Worm (Caenorhabditis elegans) whole organism, young adult: ENCODE results near the gene rabn-5.
A peak's percentile ranks its signal among the peaks of the same experiment; 100 is the strongest.

Source experiments
- C06A6.2 ChIP-seq: fragments of 200-800 bp; sonication (Bioruptor generic); conservative IDR thresholded peaks from 2 replicates; pipeline ENCODE4 v1.3.6; 2022; ENCODE audit warnings: missing genetic modification characterization, missing compliant biosample characterization
- F23B12.7 ChIP-seq: sonication (generic microtip); optimal IDR thresholded peaks from 2 replicates; lab custom pipeline; 2017; ENCODE audit warnings: missing genetic modification characterization, mild to moderate bottlenecking, missing compliant biosample characterization, antibody characterized with exemption, moderate library complexity; ENCODE audit not compliant: insufficient read depth
- F33H1.4 ChIP-seq: fragments of 200-800 bp; sonication (Bioruptor generic); IDR thresholded peaks from 2 replicates; pipeline ENCODE4 v1.3.6; 2022; ENCODE audit warnings: missing genetic modification reagents, missing genetic modification characterization, missing compliant biosample characterization
- F57A8.1 ChIP-seq: fragments of 200-800 bp; sonication (Bioruptor generic); optimal IDR thresholded peaks from 2 replicates; lab custom pipeline; 2018; ENCODE audit warnings: mild to moderate bottlenecking, missing genetic modification characterization, moderate library complexity, missing compliant biosample characterization
- K11D2.4 ChIP-seq: fragments of 200-800 bp; sonication (Bioruptor generic); IDR thresholded peaks from 2 replicates; pipeline ENCODE4 v1.3.6; 2022; ENCODE audit warnings: missing genetic modification reagents, missing genetic modification characterization, missing compliant biosample characterization
- T07F8.4 ChIP-seq: sonication (generic microtip); optimal IDR thresholded peaks from 2 replicates; lab custom pipeline; 2016; ENCODE audit warnings: mild to moderate bottlenecking, missing genetic modification characterization, moderate library complexity, missing compliant biosample characterization
- aptf-3 ChIP-seq: fragments of 200-800 bp; sonication (Bioruptor generic); IDR thresholded peaks from 2 replicates; pipeline ENCODE4 v1.3.6; 2022; ENCODE audit warnings: missing genetic modification characterization, missing compliant biosample characterization
- atf-7 ChIP-seq: sonication (generic microtip); optimal IDR thresholded peaks from 2 replicates; lab custom pipeline; 2017; ENCODE audit warnings: mild to moderate bottlenecking, missing genetic modification characterization, missing compliant biosample characterization
- attf-6 ChIP-seq: fragments of 200-800 bp; sonication (Bioruptor generic); IDR thresholded peaks from 2 replicates; pipeline ENCODE4 v1.3.6; 2022; ENCODE audit warnings: missing genetic modification reagents, missing genetic modification characterization, missing compliant biosample characterization
- ccch-3 ChIP-seq: fragments of 200-800 bp; sonication (Bioruptor generic); optimal IDR thresholded peaks from 2 replicates; lab custom pipeline; 2018; ENCODE audit warnings: mild to moderate bottlenecking, missing genetic modification characterization, missing compliant biosample characterization
- ceh-91 ChIP-seq: fragments of 200-800 bp; sonication (Bioruptor generic); IDR thresholded peaks from 2 replicates; pipeline ENCODE4 v1.3.6; 2022; ENCODE audit warnings: missing genetic modification reagents, missing genetic modification characterization, missing compliant biosample characterization
- dpl-1 ChIP-seq: fragments of 150-350 bp; optimal IDR thresholded peaks from 2 replicates; lab custom pipeline; 2014; ENCODE audit warnings: missing biosample characterization, missing genetic modification reagents, missing genetic modification characterization
- efl-1 ChIP-seq: fragments of 150-350 bp; optimal IDR thresholded peaks from 2 replicates; lab custom pipeline; 2014; ENCODE audit warnings: missing biosample characterization, missing genetic modification reagents, missing genetic modification characterization
- egl-44 ChIP-seq: fragments of 200-800 bp; sonication (Bioruptor generic); IDR thresholded peaks from 2 replicates; pipeline ENCODE4 v1.3.6; 2022; ENCODE audit warnings: missing genetic modification reagents, missing genetic modification characterization, missing compliant biosample characterization
- egrh-3 ChIP-seq: fragments of 200-800 bp; sonication (Bioruptor generic); IDR thresholded peaks from 2 replicates; pipeline ENCODE4 v1.3.6; 2022; ENCODE audit warnings: missing genetic modification reagents, missing genetic modification characterization, missing compliant biosample characterization
- hmg-1.2 ChIP-seq: fragments of 200-800 bp; sonication (Bioruptor generic); IDR thresholded peaks from 2 replicates; pipeline ENCODE4 v1.3.6; 2022; ENCODE audit warnings: missing genetic modification reagents, missing genetic modification characterization, missing compliant biosample characterization
- hrde-1 ChIP-seq: sonication (generic microtip); optimal IDR thresholded peaks from 2 replicates; lab custom pipeline; 2016; ENCODE audit warnings: missing genetic modification characterization, mild to moderate bottlenecking, missing compliant biosample characterization, moderate library complexity, missing genotype, missing genetic modification reagents, borderline replicate concordance
- hsf-1 ChIP-seq: fragments of 200-800 bp; sonication (Bioruptor generic); IDR thresholded peaks from 2 replicates; pipeline ENCODE4 v1.3.6; 2022; ENCODE audit warnings: missing genetic modification reagents, missing genetic modification characterization, missing compliant biosample characterization
- lin-26 ChIP-seq: fragments of 200-800 bp; sonication (Bioruptor generic); IDR thresholded peaks from 2 replicates; pipeline ENCODE4 v1.3.6; 2022; ENCODE audit warnings: missing genetic modification reagents, missing genetic modification characterization, missing compliant biosample characterization
- lin-35 ChIP-seq, 3 experiments: fragments of 150-350 bp in 2 of 3; sonication (generic microtip) in 1 of 3; optimal IDR thresholded peaks; 2 replicates each; lab custom pipeline; 2014 to 2018; ENCODE audit warnings: missing biosample characterization in 3 of 3, missing genetic modification characterization in 3 of 3, missing genetic modification reagents in 3 of 3
- lin-40 ChIP-seq: sonication (generic microtip); optimal IDR thresholded peaks from 2 replicates; lab custom pipeline; 2016; ENCODE audit warnings: missing genetic modification characterization, mild to moderate bottlenecking, missing compliant biosample characterization, missing genotype, missing genetic modification reagents
- lsl-1 ChIP-seq: fragments of 200-800 bp; sonication (Bioruptor generic); optimal IDR thresholded peaks from 2 replicates; lab custom pipeline; 2018; ENCODE audit warnings: mild to moderate bottlenecking, missing genetic modification characterization, moderate library complexity, missing compliant biosample characterization
- lsy-27 ChIP-seq: sonication (generic microtip); optimal IDR thresholded peaks from 2 replicates; lab custom pipeline; 2017; ENCODE audit warnings: missing genetic modification characterization, mild to moderate bottlenecking, missing compliant biosample characterization, antibody characterized with exemption, missing genotype, borderline replicate concordance; ENCODE audit not compliant: insufficient read depth
- madf-10 ChIP-seq: sonication (generic microtip); optimal IDR thresholded peaks from 2 replicates; lab custom pipeline; 2016; ENCODE audit warnings: mild to moderate bottlenecking, missing genetic modification characterization, missing compliant biosample characterization
- mxl-1 ChIP-seq: sonication (generic microtip); optimal IDR thresholded peaks from 2 replicates; lab custom pipeline; 2016; ENCODE audit warnings: missing genetic modification characterization, missing compliant biosample characterization
- nfya-1 ChIP-seq: sonication (generic microtip); optimal IDR thresholded peaks from 2 replicates; lab custom pipeline; 2017; ENCODE audit warnings: antibody characterized with exemption, missing compliant biosample characterization, missing genetic modification characterization, borderline replicate concordance; ENCODE audit not compliant: insufficient read depth
- nfyb-1 ChIP-seq: fragments of 200-800 bp; sonication (Bioruptor generic); IDR thresholded peaks from 2 replicates; pipeline ENCODE4 v1.3.6; 2022; ENCODE audit warnings: missing genetic modification reagents, missing genetic modification characterization, missing compliant biosample characterization
- nhr-27 ChIP-seq: fragments of 200-800 bp; sonication (Bioruptor generic); optimal IDR thresholded peaks from 2 replicates; lab custom pipeline; 2018; ENCODE audit warnings: mild to moderate bottlenecking, missing genetic modification characterization, moderate library complexity, missing compliant biosample characterization
- nhr-80 ChIP-seq: sonication (generic microtip); optimal IDR thresholded peaks from 2 replicates; lab custom pipeline; 2016; ENCODE audit warnings: missing genetic modification characterization, missing compliant biosample characterization
- repo-1 ChIP-seq: sonication (generic microtip); optimal IDR thresholded peaks from 2 replicates; lab custom pipeline; 2017; ENCODE audit warnings: mild to moderate bottlenecking, missing genetic modification characterization, missing compliant biosample characterization
- snpc-1.1 ChIP-seq: sonication (generic microtip); optimal IDR thresholded peaks from 2 replicates; lab custom pipeline; 2017; ENCODE audit warnings: missing genetic modification characterization, mild to moderate bottlenecking, missing compliant biosample characterization, antibody characterized with exemption, moderate library complexity, missing genotype, missing genetic modification reagents; ENCODE audit not compliant: insufficient read depth
- sptf-2 ChIP-seq: fragments of 200-800 bp; sonication (Bioruptor generic); optimal IDR thresholded peaks from 2 replicates; lab custom pipeline; 2018; ENCODE audit warnings: mild to moderate bottlenecking, missing genetic modification characterization, missing compliant biosample characterization
- unc-62 ChIP-seq: fragments of 150-350 bp; optimal IDR thresholded peaks from 2 replicates; lab custom pipeline; 2014; ENCODE audit warnings: missing biosample characterization, missing genetic modification reagents, missing genetic modification characterization
- xnd-1 ChIP-seq: sonication (generic microtip); optimal IDR thresholded peaks from 2 replicates; lab custom pipeline; 2016; ENCODE audit warnings: missing genotype, missing genetic modification reagents, missing genetic modification characterization, missing compliant biosample characterization
- ztf-25 ChIP-seq: fragments of 200-800 bp; sonication (Bioruptor generic); IDR thresholded peaks from 2 replicates; pipeline ENCODE4 v1.3.6; 2022; ENCODE audit warnings: missing genetic modification reagents, missing genetic modification characterization, missing compliant biosample characterization
- ztf-3 ChIP-seq: fragments of 200-800 bp; sonication (Bioruptor generic); optimal IDR thresholded peaks from 2 replicates; lab custom pipeline; 2018; ENCODE audit warnings: mild to moderate bottlenecking, missing genetic modification characterization, missing compliant biosample characterization
- ztf-6 ChIP-seq: fragments of 200-800 bp; sonication (Bioruptor generic); IDR thresholded peaks from 2 replicates; pipeline ENCODE4 v1.3.6; 2022; ENCODE audit warnings: missing genetic modification reagents, missing genetic modification characterization, missing compliant biosample characterization

Gene rabn-5

DNA sequence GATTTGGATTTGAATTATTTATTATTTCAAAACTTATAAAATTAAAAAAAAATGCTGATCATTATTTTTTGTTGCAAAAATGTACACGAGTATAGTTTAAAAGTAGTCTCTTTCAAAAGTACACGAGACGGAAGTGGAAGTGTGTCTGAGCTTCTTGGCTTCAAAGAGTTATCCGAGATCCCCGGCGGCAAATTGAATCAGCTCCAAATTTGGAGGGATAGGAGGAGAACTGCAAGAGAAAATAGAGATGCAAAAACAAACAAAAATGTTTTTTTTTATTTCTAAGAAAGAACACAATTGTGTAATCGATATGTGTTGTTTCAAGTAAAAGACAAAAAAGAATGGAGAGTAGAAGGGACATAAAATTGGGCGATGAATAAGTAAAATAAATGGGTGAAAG is 38.2 kb downstream of the rabn-5 start:
- TF ChIP-seq hrde-1 (tag; lab: Kevin White, UChicago): no peak
- TF ChIP-seq nhr-80 (tag; lab: Kevin White, UChicago): no peak
- TF ChIP-seq attf-6 (GFP tag; lab: Robert Waterston, UW): no peak
- TF ChIP-seq dpl-1 (GFP tag; lab: Kevin White, UChicago): no peak
- no peak for TF ChIP-seq F23B12.7 (tag; lab: Kevin White, UChicago)
- TF ChIP-seq lin-26 (GFP tag; lab: Robert Waterston, UW): no peak
- no peak for TF ChIP-seq F57A8.1
- no peak for TF ChIP-seq ceh-91
- no peak for TF ChIP-seq snpc-1.1
- TF ChIP-seq sptf-2 (GFP tag; lab: Kevin White, UChicago): no peak
- no peak for TF ChIP-seq egrh-3 (GFP tag; lab: Robert Waterston, UW)
- TF ChIP-seq aptf-3: no peak
- TF ChIP-seq repo-1: no peak
- TF ChIP-seq ztf-25 (GFP tag; lab: Robert Waterston, UW): no peak
- TF ChIP-seq lsy-27 (tag; lab: Kevin White, UChicago): no peak
- TF ChIP-seq C06A6.2: no peak
- TF ChIP-seq ccch-3 (GFP tag; lab: Kevin White, UChicago): no peak
- no peak for TF ChIP-seq egl-44

DNA sequence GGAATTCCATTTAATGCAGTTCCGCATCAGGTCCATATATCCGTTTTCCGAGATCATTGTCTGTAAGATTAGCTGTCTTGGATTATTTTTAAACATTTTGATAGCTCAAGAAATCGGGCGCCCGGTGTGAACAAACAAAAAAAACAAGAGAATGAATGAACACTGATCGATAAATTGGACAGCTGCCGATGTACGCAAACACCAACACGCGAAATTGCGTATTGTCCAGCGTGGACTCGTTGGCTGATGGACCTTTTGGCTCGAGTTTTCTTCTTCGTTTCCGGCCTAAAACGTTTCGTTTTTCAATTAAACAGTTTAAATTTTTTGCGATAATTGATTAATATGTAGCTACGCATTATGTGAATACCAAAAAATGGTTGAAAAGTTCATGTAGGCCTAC is 41.7 kb downstream of the rabn-5 start, which contains the start of gene dpff-1:
Gene dpff-1 (minus strand): TSS at position 288 of the 400 bp plus-strand sequence.
- TF ChIP-seq hmg-1.2 (GFP tag; lab: Robert Waterston, UW) (peak; percentile 19; the same call in 1 of the 2 replicates), F33H1.4 (peak; percentile 19; the same call in 1 of the 2 replicates), K11D2.4 (GFP tag; lab: Robert Waterston, UW) (no peak), nhr-27 (tag; lab: Kevin White, UChicago) (no peak), F23B12.7 (tag; lab: Kevin White, UChicago) (no peak), nfyb-1 (GFP tag; lab: Robert Waterston, UW) (0 out of 2 replicates have a peak, but pooled peaks have one; percentile 27)

DNA sequence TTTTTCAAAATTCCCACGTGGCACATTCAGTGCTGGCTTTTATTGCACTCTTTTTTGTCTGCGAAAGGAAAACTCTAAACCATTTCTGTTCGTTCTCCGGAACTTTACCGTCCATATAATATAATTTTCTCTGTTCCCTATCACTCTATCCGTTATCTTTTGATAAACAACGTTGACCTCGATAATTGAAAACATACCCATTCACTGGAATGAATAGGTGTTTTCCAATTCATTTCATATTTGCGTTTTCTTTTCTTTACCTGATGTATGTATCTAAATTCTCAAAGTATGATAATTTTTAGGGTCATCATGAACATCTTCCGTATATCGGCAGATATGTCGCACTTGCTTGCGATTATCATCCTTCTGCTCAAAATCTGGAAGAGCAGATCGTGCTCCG is 42.4 kb downstream of the rabn-5 start, which contains the start of gene erd-2.2:
Gene erd-2.2 (plus strand): TSS at position 301 of the 400 bp plus-strand sequence.
- no peak for TF ChIP-seq T07F8.4 (tag; lab: Kevin White, UChicago)

DNA sequence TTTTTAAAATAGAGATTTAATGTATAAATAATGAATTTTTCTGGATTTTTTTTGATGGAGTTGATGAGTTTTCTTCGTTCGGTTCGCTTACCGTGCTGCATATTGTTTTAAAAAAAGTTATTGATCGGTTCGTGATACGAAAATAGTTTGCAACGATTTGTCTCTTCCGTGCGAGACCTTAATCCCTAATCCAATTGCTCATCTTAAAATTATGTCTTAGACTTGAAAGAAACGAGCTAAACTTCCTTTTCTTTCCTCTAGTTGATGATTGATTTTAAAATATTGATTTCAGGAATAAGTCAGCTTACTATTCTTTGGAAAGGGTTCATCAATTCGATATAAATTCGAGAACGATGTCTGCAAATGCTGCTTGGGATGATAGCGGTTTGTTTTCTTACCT is 44.1 kb downstream of the rabn-5 start, which contains the start of gene C28H8.3:
Gene C28H8.3 (plus strand): TSS at position 293 of the 400 bp plus-strand sequence.
- TF ChIP-seq efl-1 (no peak), nhr-27 (tag; lab: Kevin White, UChicago) (no peak), lin-40 (tag; lab: Kevin White, UChicago) (no peak), lsl-1 (no peak), ztf-3 (no peak), ztf-6 (no peak), madf-10 (tag; lab: Kevin White, UChicago) (no peak), hmg-1.2 (GFP tag; lab: Robert Waterston, UW) (peak; percentile 19; the same call in 1 of the 2 replicates), mxl-1 (tag; lab: Kevin White, UChicago) (no peak), unc-62 (GFP tag; lab: Kevin White, UChicago) (no peak), nfyb-1 (GFP tag; lab: Robert Waterston, UW) (peak; percentile 40; the same call in 1 of the 2 replicates), nfya-1 (no peak), hsf-1 (peak; percentile 53), atf-7 (tag; lab: Kevin White, UChicago) (no peak), lin-35 (GFP tag; optimal IDR thresholded peaks at IDR 0.05; lab: Kevin White, UChicago) (no peak), xnd-1 (no peak)
